Fruit fly (Drosophila melanogaster) whole organism, embryonic: ENCODE data around the gene CG44362.

Experiments used
- CG1024 ChIP-seq: fragments of 200-800 bp; sonication (Bioruptor generic); IDR thresholded peaks from 2 replicates; pipeline ENCODE4 v1.3.6; 2022; ENCODE audit warnings: missing biosample characterization, missing genetic modification characterization
- CG10565 ChIP-seq: fragments of 200-800 bp; sonication (Bioruptor generic); optimal IDR thresholded peaks from 3 replicates; lab custom pipeline; 2016; ENCODE audit warnings: missing biosample characterization, mild to moderate bottlenecking, missing genetic modification characterization
- CG10654 ChIP-seq: fragments of 200-800 bp; sonication (Bioruptor generic); optimal IDR thresholded peaks from 2 replicates; lab custom pipeline; 2016; ENCODE audit warnings: missing biosample characterization, missing genetic modification characterization
- CG11398 ChIP-seq: fragments of 200-800 bp; sonication (Bioruptor generic); optimal IDR thresholded peaks from 2 replicates; lab custom pipeline; 2016; ENCODE audit warnings: missing biosample characterization, missing genetic modification characterization
- CG11695 ChIP-seq: fragments of 200-800 bp; sonication (Bioruptor generic); IDR thresholded peaks from 3 replicates; pipeline ENCODE4 v1.3.6; 2022; ENCODE audit warnings: missing biosample characterization, missing genetic modification characterization
- CG12155 ChIP-seq: fragments of 200-800 bp; sonication (Bioruptor generic); optimal IDR thresholded peaks from 3 replicates; lab custom pipeline; 2016; ENCODE audit warnings: missing biosample characterization, missing genetic modification characterization
- CG12236 ChIP-seq: fragments of 200-800 bp; sonication (Bioruptor generic); optimal IDR thresholded peaks from 2 replicates; lab custom pipeline; 2016; ENCODE audit warnings: missing biosample characterization, missing genetic modification characterization
- CG15479 ChIP-seq: fragments of 200-800 bp; sonication (Bioruptor generic); optimal IDR thresholded peaks from 3 replicates; lab custom pipeline; 2019; ENCODE audit warnings: missing biosample characterization, mild to moderate bottlenecking, missing genetic modification characterization, moderate library complexity
- CG16813 ChIP-seq: fragments of 200-800 bp; sonication (Bioruptor generic); IDR thresholded peaks from 3 replicates; pipeline ENCODE4 v1.3.6; 2022; ENCODE audit warnings: missing biosample characterization, missing genetic modification characterization; ENCODE audit not compliant: partially characterized antibody
- CG16815 ChIP-seq: fragments of 200-800 bp; sonication (Bioruptor generic); optimal IDR thresholded peaks from 3 replicates; lab custom pipeline; 2017; ENCODE audit warnings: missing biosample characterization, mild to moderate bottlenecking, missing genetic modification characterization
- CG33213 ChIP-seq: fragments of 200-800 bp; sonication (Bioruptor generic); optimal IDR thresholded peaks from 3 replicates; lab custom pipeline; 2016; ENCODE audit warnings: missing biosample characterization, missing genetic modification characterization
- CG4328 ChIP-seq: fragments of 200-800 bp; sonication (Bioruptor generic); optimal IDR thresholded peaks from 3 replicates; lab custom pipeline; 2017; ENCODE audit warnings: missing biosample characterization, missing genetic modification reagents, missing genetic modification characterization
- CG8478 ChIP-seq: fragments of >200 bp; optimal IDR thresholded peaks from 2 replicates; lab custom pipeline; 2018
- CG9727 ChIP-seq: fragments of 200-800 bp; sonication (Bioruptor generic); optimal IDR thresholded peaks from 3 replicates; lab custom pipeline; 2017; ENCODE audit warnings: missing biosample characterization, mild to moderate bottlenecking, missing genetic modification characterization
- Dip2 ChIP-seq: fragments of 200-800 bp; sonication (Bioruptor generic); IDR thresholded peaks from 2 replicates; pipeline ENCODE4 v1.3.6; 2022; ENCODE audit warnings: missing biosample characterization, missing genetic modification characterization
- Dip3 ChIP-seq: fragments of 200-800 bp; sonication (Bioruptor generic); optimal IDR thresholded peaks from 3 replicates; lab custom pipeline; 2016; ENCODE audit warnings: missing biosample characterization, missing genetic modification characterization
- Dp ChIP-seq: fragments of 200-800 bp; sonication (Bioruptor generic); optimal IDR thresholded peaks from 2 replicates; lab custom pipeline; 2018; ENCODE audit warnings: missing biosample characterization, mild to moderate bottlenecking, missing genetic modification characterization, moderate library complexity
- Eip74EF ChIP-seq, 2 experiments: fragments of 200-800 bp in 1 of 2; fragments of >200 bp in 1 of 2; sonication (Bioruptor generic) in 1 of 2; optimal IDR thresholded peaks; 2 replicates each; lab custom pipeline; 2017 to 2019; ENCODE audit warnings: missing biosample characterization in 2 of 2, missing genetic modification characterization in 2 of 2, mild to moderate bottlenecking in 1 of 2, moderate library complexity in 1 of 2
- HLH3B ChIP-seq: fragments of 200-800 bp; sonication (Bioruptor generic); IDR thresholded peaks from 2 replicates; pipeline ENCODE4 v1.3.6; 2022; ENCODE audit warnings: missing biosample characterization, missing genetic modification characterization
- HmgD ChIP-seq: fragments of 200-800 bp; sonication (Bioruptor generic); optimal IDR thresholded peaks from 3 replicates; lab custom pipeline; 2016; ENCODE audit warnings: missing biosample characterization, missing genetic modification characterization
- Mad ChIP-seq: fragments of 200-800 bp; sonication (Bioruptor generic); optimal IDR thresholded peaks from 2 replicates; lab custom pipeline; 2016; ENCODE audit warnings: missing biosample characterization, missing genetic modification characterization
- NC2β ChIP-seq: fragments of 200-800 bp; sonication (Bioruptor generic); optimal IDR thresholded peaks from 2 replicates; lab custom pipeline; 2016; ENCODE audit warnings: missing biosample characterization, missing genetic modification characterization
- Nf-YC ChIP-seq: fragments of 200-800 bp; optimal IDR thresholded peaks from 3 replicates; lab custom pipeline; 2019; ENCODE audit warnings: missing biosample characterization, mild to moderate bottlenecking, missing genetic modification characterization, moderate library complexity
- Poxn ChIP-seq: fragments of 200-800 bp; sonication (Bioruptor generic); IDR thresholded peaks from 2 replicates; pipeline ENCODE4 v1.3.6; 2022; ENCODE audit warnings: missing biosample characterization, missing genetic modification characterization
- Tbp ChIP-seq: fragments of >200 bp; optimal IDR thresholded peaks from 2 replicates; lab custom pipeline; 2018; ENCODE audit warnings: missing biosample characterization, missing genetic modification characterization
- Vsx1 ChIP-seq: fragments of 200-800 bp; sonication (Bioruptor generic); optimal IDR thresholded peaks from 2 replicates; lab custom pipeline; 2017; ENCODE audit warnings: missing biosample characterization, mild to moderate bottlenecking, missing genetic modification characterization, missing genetic modification reagents
- YL-1 ChIP-seq: fragments of 200-800 bp; sonication (Bioruptor generic); optimal IDR thresholded peaks from 3 replicates; lab custom pipeline; 2017; ENCODE audit warnings: missing biosample characterization, mild to moderate bottlenecking, missing genetic modification characterization
- bbx ChIP-seq: fragments of 200-800 bp; sonication (Bioruptor generic); IDR thresholded peaks from 2 replicates; pipeline ENCODE4 v1.3.6; 2022; ENCODE audit warnings: missing biosample characterization, missing genetic modification characterization; ENCODE audit not compliant: partially characterized antibody
- bowl ChIP-seq: fragments of 200-800 bp; sonication (Bioruptor generic); IDR thresholded peaks from 2 replicates; pipeline ENCODE4 v1.3.6; 2022; ENCODE audit warnings: missing biosample characterization, missing genetic modification characterization
- cato ChIP-seq: fragments of 200-800 bp; sonication (Bioruptor generic); optimal IDR thresholded peaks from 2 replicates; lab custom pipeline; 2016; ENCODE audit warnings: missing biosample characterization, missing genetic modification characterization, borderline replicate concordance
- chm ChIP-seq: fragments of 200-800 bp; sonication (Bioruptor generic); IDR thresholded peaks from 2 replicates; pipeline ENCODE4 v1.3.6; 2022; ENCODE audit warnings: missing biosample characterization, missing genetic modification characterization
- dan ChIP-seq: fragments of 200-800 bp; sonication (Bioruptor generic); IDR thresholded peaks from 2 replicates; pipeline ENCODE4 v1.3.6; 2022; ENCODE audit warnings: missing biosample characterization, missing genetic modification characterization
- fru ChIP-seq: fragments of >200 bp; optimal IDR thresholded peaks from 2 replicates; lab custom pipeline; 2017
- gro ChIP-seq: fragments of 200-800 bp; sonication (Bioruptor generic); optimal IDR thresholded peaks from 2 replicates; lab custom pipeline; 2016; ENCODE audit warnings: missing biosample characterization, missing genetic modification characterization
- gt ChIP-seq: fragments of 200-800 bp; sonication (Bioruptor generic); IDR thresholded peaks from 2 replicates; pipeline ENCODE4 v1.3.6; 2022; ENCODE audit warnings: missing biosample characterization, missing genetic modification characterization
- jumu ChIP-seq: fragments of 200-800 bp; sonication (Bioruptor generic); optimal IDR thresholded peaks from 3 replicates; lab custom pipeline; 2016; ENCODE audit warnings: missing biosample characterization, missing genetic modification characterization
- p53 ChIP-seq: fragments of 200-800 bp; sonication (Bioruptor generic); optimal IDR thresholded peaks from 2 replicates; lab custom pipeline; 2016; ENCODE audit warnings: missing biosample characterization, missing genetic modification characterization
- pfk ChIP-seq: fragments of 200-800 bp; sonication (Bioruptor generic); optimal IDR thresholded peaks from 2 replicates; lab custom pipeline; 2018; ENCODE audit warnings: missing biosample characterization, mild to moderate bottlenecking, missing genetic modification characterization, moderate library complexity
- prd ChIP-seq, 3 experiments: fragments of >200 bp in 2 of 3; fragments of 200-800 bp in 1 of 3; sonication (Bioruptor generic) in 1 of 3; optimal IDR thresholded peaks in 2 of 3; IDR thresholded peaks in 1 of 3; 2 replicates in 2 of 3; 3 replicates in 1 of 3; pipeline versions ENCODE4 v1.3.6 to Lab custom; 2017 to 2022; ENCODE audit warnings: missing biosample characterization in 1 of 3, missing genetic modification characterization in 1 of 3
- row ChIP-seq: fragments of 200-800 bp; sonication (Bioruptor generic); IDR thresholded peaks from 3 replicates; pipeline ENCODE4 v1.3.6; 2022; ENCODE audit warnings: missing biosample characterization, missing genetic modification characterization
- sens ChIP-seq: fragments of 200-800 bp; sonication (Bioruptor generic); peaks from one replicate; lab custom pipeline; 2016; ENCODE audit warnings: missing biosample characterization, missing genetic modification characterization
- sens-2 ChIP-seq: fragments of 200-800 bp; sonication (Bioruptor generic); IDR thresholded peaks from 2 replicates; pipeline ENCODE4 v1.3.6; 2022; ENCODE audit warnings: missing biosample characterization, missing genetic modification characterization
- sob ChIP-seq: fragments of 200-800 bp; sonication (Bioruptor generic); IDR thresholded peaks from 2 replicates; pipeline ENCODE4 v1.3.6; 2022; ENCODE audit warnings: missing biosample characterization, missing genetic modification characterization
- ssp ChIP-seq: fragments of 200-800 bp; sonication (Bioruptor generic); IDR thresholded peaks from 2 replicates; pipeline ENCODE4 v1.3.6; 2022; ENCODE audit warnings: missing biosample characterization, missing genetic modification characterization
- tgo ChIP-seq: fragments of 200-800 bp; sonication (Bioruptor generic); IDR thresholded peaks from 3 replicates; pipeline ENCODE4 v1.3.6; 2022; ENCODE audit warnings: missing biosample characterization, missing genetic modification characterization
- tna ChIP-seq: fragments of 200-800 bp; sonication (Bioruptor generic); IDR thresholded peaks from 2 replicates; pipeline ENCODE4 v1.3.6; 2022; ENCODE audit warnings: missing biosample characterization, missing genetic modification characterization; ENCODE audit not compliant: partially characterized antibody
- trh ChIP-seq: fragments of 200-800 bp; sonication (Bioruptor generic); optimal IDR thresholded peaks from 2 replicates; lab custom pipeline; 2016; ENCODE audit warnings: missing biosample characterization, missing genetic modification characterization

CG44362 gene

dm6 chr3L:11417273-11418040, 20.1 kb downstream of the CG44362 start (continued):
- TF ChIP-seq CG33213 (GFP tag; lab: Kevin White, UChicago) (peak; percentile 69), tgo (GFP tag; lab: Robert Waterston, UW) (peak; percentile 92), Dip3 (no peak), ssp (peak; percentile 86), tna (GFP tag; lab: Robert Waterston, UW) (peak; percentile 31; the same call in 1 of the 2 replicates), CG16813 (GFP tag; lab: Robert Waterston, UW) (peak; percentile 60; the same call in 2 of the 3 replicates), Dip2 (GFP tag; lab: Robert Waterston, UW) (peak; percentile 51; the same call in 1 of the 2 replicates), fru (lab: Kevin White, UChicago) (no peak)

- TF ChIP-seq CG12236 (GFP tag; lab: Kevin White, UChicago) (peak; percentile 50), CG15479 (GFP tag; lab: Kevin White, UChicago) (peak; percentile 24), sens-2 (GFP tag; lab: Robert Waterston, UW) (peak; percentile 98), Tbp (no peak), Nf-YC (tag; lab: Kevin White, UChicago) (peak; percentile 87), Eip74EF (GFP tag; optimal IDR thresholded peaks at IDR 0.05; lab: Kevin White, UChicago) (peak in 1 of 2 experiments; percentile 93), CG11695 (peak; percentile 97), gro (GFP tag; lab: Kevin White, UChicago) (peak; percentile 5), row (GFP tag; lab: Robert Waterston, UW) (peak; percentile 98), gt (GFP tag; lab: Robert Waterston, UW) (peak; percentile 82; the same call in 1 of the 2 replicates), trh (GFP tag; lab: Kevin White, UChicago) (peak; percentile 82), CG4328 (GFP tag; lab: Kevin White, UChicago) (peak; percentile 90), YL-1 (peak; percentile 58), prd (optimal IDR thresholded peaks at IDR 0.05; lab: Kevin White, UChicago) (no peak), prd (GFP tag; IDR thresholded peaks at IDR 0.05; lab: Robert Waterston, UW) (peak; percentile 97), Dp (GFP tag; lab: Kevin White, UChicago) (peak; percentile 6), CG1024 (GFP tag; lab: Robert Waterston, UW) (peak; percentile 90), HLH3B (peak; percentile 96), CG9727 (GFP tag; lab: Kevin White, UChicago) (peak; percentile 95), CG16815 (peak; percentile 91), NC2β (GFP tag; lab: Kevin White, UChicago) (peak; percentile 82), sob (GFP tag; lab: Robert Waterston, UW) (peak; percentile 96), HmgD (GFP tag; lab: Kevin White, UChicago) (peak; percentile 34), CG8478 (lab: Kevin White, UChicago) (no peak), cato (GFP tag; lab: Kevin White, UChicago) (peak; percentile 55), CG11398 (GFP tag; lab: Kevin White, UChicago) (peak; percentile 91), CG10565 (GFP tag; lab: Kevin White, UChicago) (peak; percentile 70), Poxn (GFP tag; lab: Robert Waterston, UW) (peak; percentile 63; the same call in 1 of the 2 replicates), sens (GFP tag; lab: Kevin White, UChicago) (peak; percentile 99), CG12155 (GFP tag; lab: Kevin White, UChicago) (peak; percentile 74), p53 (GFP tag; lab: Kevin White, UChicago) (no peak), jumu (peak; percentile 76), Vsx1 (GFP tag; lab: Kevin White, UChicago) (peak; percentile 89), dan (GFP tag; lab: Robert Waterston, UW) (peak; percentile 94), Mad (GFP tag; lab: Kevin White, UChicago) (peak; percentile 90), pfk (GFP tag; lab: Kevin White, UChicago) (no peak), chm (peak; percentile 98), CG10654 (GFP tag; lab: Kevin White, UChicago) (peak; percentile 91), bbx (no peak), bowl (peak; percentile 96)
These were observed 20.8 kb downstream of the CG44362 start for dm6 chr3L:11418041-11418674.
